Fruit fly (Drosophila melanogaster) whole organism, embryonic: ENCODE data around the gene CG6878.

Experiments
- ATbp ChIP-seq: fragments of 200-800 bp; sonication (Bioruptor generic); optimal IDR thresholded peaks from 2 replicates; lab custom pipeline; 2017; ENCODE audit warnings: missing biosample characterization, mild to moderate bottlenecking, missing genetic modification characterization, missing genetic modification reagents
- Asciz ChIP-seq: fragments of 200-800 bp; sonication (Bioruptor generic); optimal IDR thresholded peaks from 2 replicates; lab custom pipeline; 2017; ENCODE audit warnings: missing biosample characterization, mild to moderate bottlenecking, missing genetic modification characterization, missing genetic modification reagents
- Bdp1 ChIP-seq: fragments of 200-800 bp; sonication (Bioruptor generic); optimal IDR thresholded peaks from 3 replicates; lab custom pipeline; 2016; ENCODE audit warnings: missing biosample characterization, missing genetic modification characterization
- Bteb2 ChIP-seq: fragments of 200-800 bp; sonication (Bioruptor generic); optimal IDR thresholded peaks from 2 replicates; lab custom pipeline; 2016; ENCODE audit warnings: missing biosample characterization, missing genetic modification characterization
- CG10431 ChIP-seq: fragments of 200-800 bp; sonication (Bioruptor generic); optimal IDR thresholded peaks from 3 replicates; lab custom pipeline; 2018; ENCODE audit warnings: missing biosample characterization, mild to moderate bottlenecking, missing genetic modification characterization
- CG11085 ChIP-seq: fragments of 200-800 bp; sonication (Bioruptor generic); IDR thresholded peaks from 2 replicates; pipeline ENCODE4 v1.3.6; 2022; ENCODE audit warnings: missing biosample characterization, missing genetic modification characterization
- CG11504 ChIP-seq: fragments of 200-800 bp; sonication (Bioruptor generic); optimal IDR thresholded peaks from 3 replicates; lab custom pipeline; 2019; ENCODE audit warnings: missing biosample characterization, mild to moderate bottlenecking, missing genetic modification characterization, moderate library complexity
- CG11560 ChIP-seq: fragments of 200-800 bp; sonication (Bioruptor generic); IDR thresholded peaks from 3 replicates; pipeline ENCODE4 v1.3.6; 2022; ENCODE audit warnings: missing biosample characterization, missing genetic modification characterization
- CG11696 ChIP-seq: fragments of 200-800 bp; sonication (Bioruptor generic); IDR thresholded peaks from 2 replicates; pipeline ENCODE4 v1.3.6; 2022; ENCODE audit warnings: missing biosample characterization, missing genetic modification characterization
- CG12104 ChIP-seq: fragments of 200-800 bp; sonication (Bioruptor generic); optimal IDR thresholded peaks from 3 replicates; lab custom pipeline; 2016; ENCODE audit warnings: missing biosample characterization, missing genetic modification characterization
- CG12219 ChIP-seq: fragments of 200-800 bp; sonication (Bioruptor generic); optimal IDR thresholded peaks from 3 replicates; lab custom pipeline; 2018; ENCODE audit warnings: missing biosample characterization, mild to moderate bottlenecking, missing genetic modification characterization
- CG12942 ChIP-seq: fragments of 200-800 bp; sonication (Bioruptor generic); optimal IDR thresholded peaks from 3 replicates; lab custom pipeline; 2016; ENCODE audit warnings: missing biosample characterization, missing genetic modification characterization
- CG13123 ChIP-seq: fragments of 200-800 bp; sonication (Bioruptor generic); optimal IDR thresholded peaks from 2 replicates; lab custom pipeline; 2016; ENCODE audit warnings: missing biosample characterization, missing genetic modification characterization
- CG15011 ChIP-seq: fragments of 200-800 bp; sonication (Bioruptor generic); optimal IDR thresholded peaks from 3 replicates; lab custom pipeline; 2018; ENCODE audit warnings: missing biosample characterization, mild to moderate bottlenecking, missing genetic modification characterization
- CG17359 ChIP-seq: fragments of 200-800 bp; sonication (Bioruptor generic); optimal IDR thresholded peaks from 3 replicates; lab custom pipeline; 2018; ENCODE audit warnings: missing biosample characterization, mild to moderate bottlenecking, missing genetic modification characterization, moderate library complexity
- CG2129 ChIP-seq: fragments of 200-800 bp; sonication (Bioruptor generic); IDR thresholded peaks from 2 replicates; pipeline ENCODE4 v1.3.6; 2022; ENCODE audit warnings: missing biosample characterization, missing genetic modification characterization; ENCODE audit not compliant: partially characterized antibody
- CG2678 ChIP-seq: fragments of 200-800 bp; sonication (Bioruptor generic); optimal IDR thresholded peaks from 3 replicates; lab custom pipeline; 2019; ENCODE audit warnings: missing biosample characterization, mild to moderate bottlenecking, missing genetic modification characterization, moderate library complexity
- CG2889 ChIP-seq: fragments of 200-800 bp; sonication (Bioruptor generic); IDR thresholded peaks from 3 replicates; pipeline ENCODE4 v1.3.6; 2022; ENCODE audit warnings: missing biosample characterization, missing genetic modification characterization
- CG3838 ChIP-seq: fragments of 200-800 bp; sonication (Bioruptor generic); optimal IDR thresholded peaks from 3 replicates; lab custom pipeline; 2016; ENCODE audit warnings: missing biosample characterization, missing genetic modification characterization
- CG5953 ChIP-seq: fragments of 200-800 bp; sonication (Bioruptor generic); IDR thresholded peaks from 2 replicates; pipeline ENCODE4 v1.3.6; 2022; ENCODE audit warnings: missing biosample characterization, missing genetic modification characterization
- CG6254 ChIP-seq: fragments of 200-800 bp; sonication (Bioruptor generic); optimal IDR thresholded peaks from 3 replicates; lab custom pipeline; 2017; ENCODE audit warnings: mild to moderate bottlenecking, missing biosample characterization, missing genetic modification reagents, missing genetic modification characterization
- CG6683 ChIP-seq: fragments of 200-800 bp; sonication (Bioruptor generic); optimal IDR thresholded peaks from 2 replicates; lab custom pipeline; 2017; ENCODE audit warnings: missing biosample characterization, mild to moderate bottlenecking, missing genetic modification characterization, missing genetic modification reagents
- CG7928 ChIP-seq: fragments of 200-800 bp; sonication (Bioruptor generic); optimal IDR thresholded peaks from 2 replicates; lab custom pipeline; 2017; ENCODE audit warnings: missing biosample characterization, mild to moderate bottlenecking, missing genetic modification characterization
- CkIIα-i1 ChIP-seq: fragments of 200-800 bp; sonication (Bioruptor generic); IDR thresholded peaks from 2 replicates; pipeline ENCODE4 v1.3.6; 2022; ENCODE audit warnings: missing biosample characterization, missing genetic modification characterization
- CoRest ChIP-seq: fragments of 200-800 bp; sonication (Bioruptor generic); optimal IDR thresholded peaks from 3 replicates; lab custom pipeline; 2018; ENCODE audit warnings: missing biosample characterization, mild to moderate bottlenecking, missing genetic modification characterization, moderate library complexity
- Dad ChIP-seq: fragments of 200-800 bp; sonication (Bioruptor generic); optimal IDR thresholded peaks from 3 replicates; lab custom pipeline; 2016; ENCODE audit warnings: missing biosample characterization, missing genetic modification characterization
- Dip3 ChIP-seq: fragments of 200-800 bp; sonication (Bioruptor generic); optimal IDR thresholded peaks from 3 replicates; lab custom pipeline; 2016; ENCODE audit warnings: missing biosample characterization, missing genetic modification characterization
- Dll ChIP-seq: fragments of 200-800 bp; sonication (Bioruptor generic); IDR thresholded peaks from 4 replicates; pipeline ENCODE4 v1.3.6; 2022; ENCODE audit warnings: missing biosample characterization, missing genetic modification characterization; ENCODE audit not compliant: partially characterized antibody
- Fer3 ChIP-seq: fragments of 200-800 bp; sonication (Bioruptor generic); optimal IDR thresholded peaks from 2 replicates; lab custom pipeline; 2018; ENCODE audit warnings: missing biosample characterization, mild to moderate bottlenecking, missing genetic modification characterization, moderate library complexity
- MBD-R2 ChIP-seq: fragments of 200-800 bp; sonication (Bioruptor generic); IDR thresholded peaks from 2 replicates; pipeline ENCODE4 v1.3.6; 2022; ENCODE audit warnings: missing biosample characterization, missing genetic modification characterization
- Myb ChIP-seq: fragments of 200-800 bp; sonication (Bioruptor generic); optimal IDR thresholded peaks from 2 replicates; lab custom pipeline; 2016; ENCODE audit warnings: missing biosample characterization, missing genetic modification characterization
- Nf-YB ChIP-seq: fragments of 200-800 bp; sonication (Bioruptor generic); optimal IDR thresholded peaks from 3 replicates; lab custom pipeline; 2019; ENCODE audit warnings: missing biosample characterization, mild to moderate bottlenecking, missing genetic modification characterization, moderate library complexity
- Side ChIP-seq: fragments of 200-800 bp; sonication (Bioruptor generic); optimal IDR thresholded peaks from 2 replicates; lab custom pipeline; 2016; ENCODE audit warnings: missing biosample characterization, missing genetic modification characterization
- Sox100B ChIP-seq: fragments of 200-800 bp; sonication (Bioruptor generic); optimal IDR thresholded peaks from 3 replicates; lab custom pipeline; 2018; ENCODE audit warnings: missing biosample characterization, mild to moderate bottlenecking, missing genetic modification characterization
- Tbp ChIP-seq: fragments of >200 bp; optimal IDR thresholded peaks from 2 replicates; lab custom pipeline; 2018; ENCODE audit warnings: missing biosample characterization, missing genetic modification characterization
- abd-A ChIP-seq: fragments of 200-800 bp; sonication (Bioruptor generic); optimal IDR thresholded peaks from 3 replicates; lab custom pipeline; 2019; ENCODE audit warnings: missing biosample characterization, mild to moderate bottlenecking, missing genetic modification characterization, moderate library complexity
- ato ChIP-seq: fragments of 200-800 bp; sonication (Bioruptor generic); IDR thresholded peaks from 2 replicates; pipeline ENCODE4 v1.3.6; 2022; ENCODE audit warnings: missing biosample characterization, missing genetic modification characterization; ENCODE audit not compliant: partially characterized antibody
- az2 ChIP-seq: fragments of 200-800 bp; sonication (Bioruptor generic); optimal IDR thresholded peaks from 3 replicates; lab custom pipeline; 2016; ENCODE audit warnings: missing biosample characterization, missing genetic modification characterization
- caup ChIP-seq: fragments of 200-800 bp; sonication (Bioruptor generic); optimal IDR thresholded peaks from 3 replicates; lab custom pipeline; 2017; ENCODE audit warnings: missing biosample characterization, mild to moderate bottlenecking, missing genetic modification characterization, moderate library complexity; ENCODE audit not compliant: severe bottlenecking
- corto ChIP-seq: fragments of 200-800 bp; sonication (Bioruptor generic); optimal IDR thresholded peaks from 2 replicates; lab custom pipeline; 2016; ENCODE audit warnings: missing biosample characterization, mild to moderate bottlenecking, missing genetic modification characterization, moderate library complexity
- crp ChIP-seq, 2 experiments: fragments of 200-800 bp; sonication (Bioruptor generic); optimal IDR thresholded peaks; 2 replicates in 1 of 2; 3 replicates in 1 of 2; lab custom pipeline; 2017; ENCODE audit warnings: missing biosample characterization in 2 of 2, missing genetic modification characterization in 2 of 2, mild to moderate bottlenecking in 1 of 2, moderate library complexity in 1 of 2
- ftz-f1 ChIP-seq: fragments of 200-800 bp; sonication (Bioruptor generic); optimal IDR thresholded peaks from 2 replicates; lab custom pipeline; 2016; ENCODE audit warnings: missing biosample characterization, missing genetic modification characterization
- gfzf ChIP-seq: fragments of 200-800 bp; sonication (Bioruptor generic); optimal IDR thresholded peaks from 2 replicates; lab custom pipeline; 2016; ENCODE audit warnings: missing biosample characterization, mild to moderate bottlenecking, missing genetic modification characterization, moderate library complexity
- gt ChIP-seq: fragments of 200-800 bp; sonication (Bioruptor generic); IDR thresholded peaks from 2 replicates; pipeline ENCODE4 v1.3.6; 2022; ENCODE audit warnings: missing biosample characterization, missing genetic modification characterization
- klu ChIP-seq: fragments of 200-800 bp; sonication (Bioruptor generic); IDR thresholded peaks from 2 replicates; pipeline ENCODE4 v1.3.6; 2022; ENCODE audit warnings: missing biosample characterization, missing genetic modification characterization
- lilli ChIP-seq: fragments of 200-800 bp; sonication (Bioruptor generic); optimal IDR thresholded peaks from 3 replicates; lab custom pipeline; 2016; ENCODE audit warnings: missing biosample characterization, missing genetic modification characterization
- nmo ChIP-seq: fragments of 200-800 bp; sonication (Bioruptor generic); optimal IDR thresholded peaks from 2 replicates; lab custom pipeline; 2018; ENCODE audit warnings: missing biosample characterization, mild to moderate bottlenecking, missing genetic modification characterization, moderate library complexity
- onecut ChIP-seq: fragments of 200-800 bp; sonication (Bioruptor generic); IDR thresholded peaks from 2 replicates; pipeline ENCODE4 v1.3.6; 2022; ENCODE audit warnings: missing biosample characterization, missing genetic modification characterization
- unpg ChIP-seq: fragments of 200-800 bp; sonication (Bioruptor generic); optimal IDR thresholded peaks from 3 replicates; lab custom pipeline; 2018; ENCODE audit warnings: missing biosample characterization, mild to moderate bottlenecking, missing genetic modification characterization, moderate library complexity

The CG6878 gene

DNA sequence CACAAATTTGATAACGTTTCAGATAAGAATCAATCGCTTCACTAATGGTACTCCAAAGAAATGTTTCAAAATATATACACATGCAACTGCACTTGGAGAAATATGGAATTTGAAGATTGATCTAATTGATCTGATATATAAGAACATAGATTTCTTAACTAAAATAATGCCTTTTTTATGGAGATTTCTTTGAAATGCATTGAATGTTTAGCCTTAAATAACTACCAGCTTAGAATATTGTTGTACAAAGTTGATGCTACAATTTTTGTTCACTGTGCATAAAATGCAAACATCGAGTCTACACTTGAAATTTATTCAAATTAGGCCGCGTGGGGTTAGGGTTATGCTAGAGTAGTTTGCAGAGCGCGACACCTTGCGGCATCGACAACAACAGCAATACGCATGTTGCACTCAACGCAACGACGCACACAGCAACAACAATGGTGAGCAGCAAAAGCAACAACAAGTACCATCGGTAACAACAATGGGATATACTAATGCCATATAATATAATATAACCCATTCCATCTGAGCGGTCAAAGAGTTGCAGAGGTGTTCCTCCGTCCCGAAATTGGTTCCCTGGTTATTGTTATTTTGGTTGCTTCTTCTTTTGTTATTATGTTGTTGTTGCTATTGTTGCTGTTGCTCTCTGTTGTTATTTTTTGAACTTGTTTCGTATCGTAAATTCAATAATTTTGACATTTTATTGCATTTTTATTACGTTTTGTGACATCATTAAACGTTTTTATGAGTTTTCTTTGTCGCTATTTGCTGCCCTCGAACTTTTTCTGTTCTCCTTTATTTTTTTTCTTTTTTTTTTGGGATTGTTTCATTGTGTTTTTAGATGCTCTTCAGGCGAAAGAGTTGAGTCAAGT lies 37.8 kb downstream of the CG6878 start (continued):
- TF ChIP-seq CG11504 (tag; lab: Kevin White, UChicago) = peak; percentile 37
- no peak for TF ChIP-seq caup
- TF ChIP-seq Myb = no peak
- no peak for TF ChIP-seq CG2129
- no peak for TF ChIP-seq MBD-R2
- TF ChIP-seq Fer3 (tag; lab: Kevin White, UChicago) = no peak
- no peak for TF ChIP-seq CG10431
- no peak for TF ChIP-seq CG13123 (GFP tag; lab: Kevin White, UChicago)
- no peak for TF ChIP-seq Nf-YB
- TF ChIP-seq Side (GFP tag; lab: Kevin White, UChicago) = no peak
- TF ChIP-seq lilli = no peak
- no peak for TF ChIP-seq CG6683 (GFP tag; lab: Kevin White, UChicago)
- no peak for TF ChIP-seq CoRest (tag; lab: Kevin White, UChicago)
- no peak for TF ChIP-seq gfzf
- peak; percentile 19 for TF ChIP-seq CG2678 (tag; lab: Kevin White, UChicago)
- TF ChIP-seq onecut = no peak
- TF ChIP-seq CG12942 (GFP tag; lab: Kevin White, UChicago) = no peak
- TF ChIP-seq Sox100B (GFP tag; lab: Kevin White, UChicago) = no peak
- TF ChIP-seq Dip3 (GFP tag; lab: Kevin White, UChicago) = no peak
- TF ChIP-seq abd-A (tag; lab: Kevin White, UChicago) = peak; percentile 87
- TF ChIP-seq Tbp (GFP tag; lab: Kevin White, UChicago) = no peak
- TF ChIP-seq CG12219 (GFP tag; lab: Kevin White, UChicago) = no peak
- TF ChIP-seq CkIIα-i1 (GFP tag; lab: Robert Waterston, UW) = no peak
- TF ChIP-seq klu (GFP tag; lab: Robert Waterston, UW) = no peak
- TF ChIP-seq CG7928 (GFP tag; lab: Kevin White, UChicago) = no peak
- TF ChIP-seq CG11085 (GFP tag; lab: Robert Waterston, UW) = no peak
- TF ChIP-seq Bdp1 (GFP tag; lab: Kevin White, UChicago) = no peak
- TF ChIP-seq CG2889 (GFP tag; lab: Robert Waterston, UW) = no peak
- TF ChIP-seq Dll (GFP tag; lab: Robert Waterston, UW) = no peak
- peak; percentile 48 for TF ChIP-seq unpg (GFP tag; lab: Kevin White, UChicago)
- TF ChIP-seq CG6254 (GFP tag; lab: Kevin White, UChicago) = peak; percentile 11
- TF ChIP-seq corto (GFP tag; lab: Kevin White, UChicago) = no peak
- no peak for TF ChIP-seq CG12104 (GFP tag; lab: Kevin White, UChicago)
- no peak for TF ChIP-seq CG11696 (GFP tag; lab: Robert Waterston, UW)
- peak; percentile 11 for TF ChIP-seq Asciz (GFP tag; lab: Kevin White, UChicago)
- no peak for TF ChIP-seq CG15011
- TF ChIP-seq ato (GFP tag; lab: Robert Waterston, UW) = no peak
- no peak for TF ChIP-seq CG5953 (GFP tag; lab: Robert Waterston, UW)
- no peak for TF ChIP-seq Dad (GFP tag; lab: Kevin White, UChicago)
- no peak for TF ChIP-seq ATbp (GFP tag; lab: Kevin White, UChicago)
- TF ChIP-seq CG3838 = no peak
- TF ChIP-seq nmo (GFP tag; lab: Kevin White, UChicago) = peak; percentile 34
- no peak for TF ChIP-seq CG11560 (tag; lab: Robert Waterston, UW)
- TF ChIP-seq gt (GFP tag; lab: Robert Waterston, UW) = no peak
- peak; percentile 37 for TF ChIP-seq az2
- TF ChIP-seq crp (GFP tag; optimal IDR thresholded peaks at IDR 0.05; lab: Kevin White, UChicago) = no peak
- no peak for TF ChIP-seq ftz-f1 (GFP tag; lab: Kevin White, UChicago)
- TF ChIP-seq CG17359 (tag; lab: Kevin White, UChicago) = peak; percentile 37
- no peak for TF ChIP-seq Bteb2 (GFP tag; lab: Kevin White, UChicago)
